Fruit fly (Drosophila melanogaster) whole organism, prepupa: Measurements from ENCODE around the gene Snmp1.

Experiments used
- CG15336 ChIP-seq: fragments of 200-800 bp; sonication (Bioruptor generic); IDR thresholded peaks from 2 replicates; pipeline ENCODE4 v1.3.6; 2022; ENCODE audit warnings: missing biosample characterization, missing genetic modification characterization
- CG3032 ChIP-seq: fragments of 200-800 bp; optimal IDR thresholded peaks from 2 replicates; lab custom pipeline; 2019; ENCODE audit warnings: missing biosample characterization, mild to moderate bottlenecking, missing genetic modification characterization, moderate library complexity
- CG3919 ChIP-seq: fragments of 200-800 bp; sonication (Bioruptor generic); optimal IDR thresholded peaks from 3 replicates; lab custom pipeline; 2016; ENCODE audit warnings: missing biosample characterization, missing genetic modification characterization
- CG6163 ChIP-seq: fragments of 200-800 bp; sonication (Bioruptor generic); IDR thresholded peaks from 3 replicates; pipeline ENCODE4 v1.3.6; 2022; ENCODE audit warnings: missing biosample characterization, missing genetic modification characterization
- CG6792 ChIP-seq: fragments of 200-800 bp; sonication (Bioruptor generic); optimal IDR thresholded peaks from 3 replicates; lab custom pipeline; 2016; ENCODE audit warnings: missing biosample characterization, missing genetic modification characterization
- Eip78C ChIP-seq: fragments of 200-800 bp; sonication (Bioruptor generic); peaks from one replicate; lab custom pipeline; 2016; ENCODE audit warnings: missing biosample characterization, missing genetic modification characterization
- Eip93F ChIP-seq: fragments of 200-800 bp; sonication (Bioruptor generic); optimal IDR thresholded peaks from 2 replicates; lab custom pipeline; 2016; ENCODE audit warnings: missing biosample characterization, mild to moderate bottlenecking, missing genetic modification characterization
- Hr38 ChIP-seq: sonication (Bioruptor generic); optimal IDR thresholded peaks from 2 replicates; lab custom pipeline; 2016; ENCODE audit warnings: missing biosample characterization, missing genetic modification characterization
- Sox102F ChIP-seq: fragments of 200-800 bp; sonication (Bioruptor generic); optimal IDR thresholded peaks from 2 replicates; lab custom pipeline; 2016; ENCODE audit warnings: missing biosample characterization, mild to moderate bottlenecking, missing genetic modification characterization
- Sox14 ChIP-seq: fragments of 200-800 bp; sonication (Bioruptor generic); optimal IDR thresholded peaks from 3 replicates; lab custom pipeline; 2016; ENCODE audit warnings: missing biosample characterization, missing genetic modification characterization
- dsx ChIP-seq: fragments of 200-800 bp; optimal IDR thresholded peaks from 3 replicates; lab custom pipeline; 2019; ENCODE audit warnings: missing biosample characterization, mild to moderate bottlenecking, missing genetic modification characterization, moderate library complexity; ENCODE audit not compliant: poor library complexity, severe bottlenecking
- esn ChIP-seq: fragments of 200-800 bp; sonication (Bioruptor generic); optimal IDR thresholded peaks from 2 replicates; lab custom pipeline; 2016; ENCODE audit warnings: missing biosample characterization, mild to moderate bottlenecking, missing genetic modification characterization, moderate library complexity
- ss ChIP-seq, 2 experiments: fragments of 200-800 bp; sonication (Bioruptor generic); optimal IDR thresholded peaks; 2 replicates in 1 of 2; 3 replicates in 1 of 2; lab custom pipeline; 2017 to 2018; ENCODE audit warnings: mild to moderate bottlenecking in 2 of 2, missing biosample characterization in 2 of 2, missing genetic modification characterization in 2 of 2, moderate library complexity in 1 of 2
- vri ChIP-seq: fragments of 200-800 bp; sonication (Bioruptor generic); optimal IDR thresholded peaks from 3 replicates; lab custom pipeline; 2016; ENCODE audit warnings: missing biosample characterization, mild to moderate bottlenecking, missing genetic modification characterization

Gene Snmp1

DNA sequence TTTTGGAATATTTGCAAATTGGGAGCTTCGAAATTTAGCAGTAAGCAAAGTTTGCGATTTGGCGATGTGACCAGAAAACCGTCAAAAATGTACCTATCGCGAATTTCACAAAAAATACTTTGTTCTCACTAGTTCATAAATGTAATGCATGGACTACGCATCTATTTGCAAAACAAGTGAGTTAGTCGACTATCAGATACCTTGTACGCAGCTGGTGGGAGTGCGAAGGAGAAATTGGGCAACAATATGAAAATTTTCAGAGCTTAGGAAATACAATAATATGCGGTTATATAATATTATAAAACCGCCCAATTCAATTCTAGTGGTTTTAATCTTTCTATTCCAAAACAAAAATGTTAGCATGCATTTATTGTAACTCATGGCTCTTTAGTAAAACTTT lies 49.2 kb downstream of the Snmp1 start, which contains the start of gene Bdbt (continued):
- TF ChIP-seq CG6792 (GFP tag; lab: Kevin White, UChicago) (peak; percentile 14), vri (GFP tag; lab: Kevin White, UChicago) (no peak), CG6163 (GFP tag; lab: Robert Waterston, UW) (peak; percentile 54; the same call in 2 of the 3 replicates), CG3919 (GFP tag; lab: Kevin White, UChicago) (no peak), Hr38 (no peak), CG3032 (tag; lab: Kevin White, UChicago) (peak; percentile 47), CG15336 (GFP tag; lab: Robert Waterston, UW) (no peak), Sox102F (GFP tag; lab: Kevin White, UChicago) (no peak), Eip78C (peak; percentile 85)

DNA sequence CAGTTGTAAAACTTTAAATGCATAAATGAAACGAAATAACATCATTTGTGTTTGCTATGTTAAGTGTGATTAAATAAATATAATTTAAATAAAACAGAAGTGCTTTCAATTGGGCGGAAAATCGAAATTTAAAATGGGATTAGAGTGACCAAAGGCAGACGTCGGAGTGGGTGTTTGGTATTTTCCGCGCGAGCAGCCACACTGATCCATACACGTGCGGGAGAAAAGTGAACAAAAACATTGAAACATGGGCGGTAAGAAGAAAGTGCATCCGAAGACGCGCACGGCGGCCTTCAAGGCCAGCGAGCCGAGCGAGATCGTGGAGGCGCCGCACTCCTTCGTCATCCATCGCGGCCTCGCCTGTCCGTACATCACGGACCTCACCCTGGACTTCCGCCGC lies 51.9 kb downstream of the Snmp1 start, which contains the start of gene ppan:
TSS of gene ppan (plus strand) at position 198 of the 400 bp plus-strand sequence.
- TF ChIP-seq dsx (GFP tag; lab: Kevin White, UChicago) (peak; percentile 24), esn (peak; percentile 0), Eip78C (peak; percentile 44), Sox14 (GFP tag; lab: Kevin White, UChicago) (peak; percentile 47), ss (GFP tag; optimal IDR thresholded peaks at IDR 0.05; lab: Kevin White, UChicago) (no peak), Eip93F (GFP tag; lab: Kevin White, UChicago) (no peak)
